Fruit fly (Drosophila melanogaster): ENCODE measurements around the gene ppk22.

dm6 chr3R:24863894-24864293 is 4.3 kb upstream of the ppk22 start:
- TF ChIP-seq Sin3A (optimal IDR thresholded peaks at IDR 0.05) (no peak), ttk (optimal IDR thresholded peaks at IDR 0.05) (no peak), h (optimal IDR thresholded peaks at IDR 0.05) (no peak), psq (optimal IDR thresholded peaks at IDR 0.05) (no peak), insv (optimal IDR thresholded peaks at IDR 0.05) (no peak)
